Fruit fly (Drosophila melanogaster) whole organism: ENCODE results near the gene bor.

ENCODE experiments used
- CG8478 ChIP-seq: fragments of >200 bp; optimal IDR thresholded peaks from 2 replicates; lab custom pipeline; 2018; ENCODE audit warnings: inconsistent platforms
- pan ChIP-seq: fragments of >200 bp; optimal IDR thresholded peaks from 2 replicates; lab custom pipeline; 2017
- psq ChIP-seq: fragments of >200 bp; optimal IDR thresholded peaks from 2 replicates; lab custom pipeline; 2017
- usp ChIP-seq: fragments of >200 bp; optimal IDR thresholded peaks from 2 replicates; lab custom pipeline; 2017; ENCODE audit warnings: missing biosample characterization, missing genetic modification characterization, mixed read lengths

DNA sequence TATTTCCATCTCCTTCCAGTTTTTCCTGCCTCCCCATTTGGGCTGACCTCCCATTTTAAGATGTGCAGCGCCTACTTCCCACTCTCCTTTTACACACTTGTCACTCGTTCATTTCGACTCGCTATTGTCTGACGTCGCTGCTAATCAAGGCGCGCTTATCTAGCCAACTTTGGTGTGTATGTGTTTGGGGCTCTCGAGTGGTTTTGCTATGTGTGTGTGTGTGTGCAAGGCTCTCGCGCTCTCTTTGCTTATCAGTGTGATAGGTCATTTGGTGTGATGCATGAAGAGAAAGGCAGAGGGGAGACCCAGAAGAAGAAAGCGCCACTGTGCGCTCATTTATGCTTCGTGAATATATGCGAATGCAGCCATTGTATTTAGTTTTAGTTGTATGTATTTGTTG lies 21.0 kb upstream of the bor start:
- TF ChIP-seq psq (lab: Kevin White, UChicago) (no peak), pan (lab: Kevin White, UChicago) (no peak), CG8478 (lab: Kevin White, UChicago) (no peak), usp (no peak)
